Fruit fly (Drosophila melanogaster) whole organism, embryonic: ENCODE measurements around the gene CG14131.

Experiments
- ATbp ChIP-seq: fragments of 200-800 bp; sonication (Bioruptor generic); optimal IDR thresholded peaks from 2 replicates; lab custom pipeline; 2017; ENCODE audit warnings: missing biosample characterization, mild to moderate bottlenecking, missing genetic modification characterization, missing genetic modification reagents
- Abd-B ChIP-seq: fragments of 200-800 bp; sonication (Bioruptor generic); optimal IDR thresholded peaks from 2 replicates; lab custom pipeline; 2018; ENCODE audit warnings: missing biosample characterization, mild to moderate bottlenecking, missing genetic modification characterization, moderate library complexity
- Aef1 ChIP-seq: fragments of 200-800 bp; sonication (Bioruptor generic); IDR thresholded peaks from 3 replicates; pipeline ENCODE4 v1.3.6; 2022; ENCODE audit warnings: missing biosample characterization, missing genetic modification characterization
- Awh ChIP-seq: fragments of 200-800 bp; sonication (Bioruptor generic); IDR thresholded peaks from 2 replicates; pipeline ENCODE4, ENCODE4 v1.3.6; 2022; ENCODE audit warnings: missing biosample characterization, missing genetic modification characterization
- CG10321 ChIP-seq: fragments of 200-800 bp; sonication (Bioruptor generic); IDR thresholded peaks from 2 replicates; pipeline ENCODE4 v1.3.6; 2022; ENCODE audit warnings: missing biosample characterization, missing genetic modification characterization
- CG10565 ChIP-seq: fragments of 200-800 bp; sonication (Bioruptor generic); optimal IDR thresholded peaks from 3 replicates; lab custom pipeline; 2016; ENCODE audit warnings: missing biosample characterization, mild to moderate bottlenecking, missing genetic modification characterization
- CG10959 ChIP-seq: fragments of 200-800 bp; sonication (Bioruptor generic); IDR thresholded peaks from 2 replicates; pipeline ENCODE4 v1.3.6; 2022; ENCODE audit warnings: missing biosample characterization, missing genetic modification characterization
- CG12155 ChIP-seq: fragments of 200-800 bp; sonication (Bioruptor generic); optimal IDR thresholded peaks from 3 replicates; lab custom pipeline; 2016; ENCODE audit warnings: missing biosample characterization, missing genetic modification characterization
- CG12659 ChIP-seq: fragments of 200-800 bp; sonication (Bioruptor generic); optimal IDR thresholded peaks from 3 replicates; lab custom pipeline; 2017; ENCODE audit warnings: mild to moderate bottlenecking, missing biosample characterization, missing genetic modification reagents, missing genetic modification characterization
- CG13424 ChIP-seq: fragments of 200-800 bp; sonication (Bioruptor generic); optimal IDR thresholded peaks from 2 replicates; lab custom pipeline; 2019; ENCODE audit warnings: missing biosample characterization, mild to moderate bottlenecking, missing genetic modification characterization, moderate library complexity
- CG16779 ChIP-seq: fragments of 200-800 bp; sonication (Bioruptor generic); IDR thresholded peaks from 2 replicates; pipeline ENCODE4 v1.3.6; 2022; ENCODE audit warnings: missing biosample characterization, missing genetic modification characterization
- CG16813 ChIP-seq: fragments of 200-800 bp; sonication (Bioruptor generic); IDR thresholded peaks from 3 replicates; pipeline ENCODE4 v1.3.6; 2022; ENCODE audit warnings: missing biosample characterization, missing genetic modification characterization; ENCODE audit not compliant: partially characterized antibody
- CG16815 ChIP-seq: fragments of 200-800 bp; sonication (Bioruptor generic); optimal IDR thresholded peaks from 3 replicates; lab custom pipeline; 2017; ENCODE audit warnings: missing biosample characterization, mild to moderate bottlenecking, missing genetic modification characterization
- CG2875 ChIP-seq: fragments of 200-800 bp; sonication (Bioruptor generic); optimal IDR thresholded peaks from 2 replicates; lab custom pipeline; 2017; ENCODE audit warnings: missing biosample characterization, mild to moderate bottlenecking, missing genetic modification characterization, missing genetic modification reagents
- CG3163 ChIP-seq: fragments of 200-800 bp; sonication (Bioruptor generic); optimal IDR thresholded peaks from 3 replicates; lab custom pipeline; 2016; ENCODE audit warnings: missing biosample characterization, missing genetic modification characterization
- CG3847 ChIP-seq: fragments of 200-800 bp; sonication (Bioruptor generic); IDR thresholded peaks from 2 replicates; pipeline ENCODE4 v1.3.6; 2022; ENCODE audit warnings: missing biosample characterization, missing genetic modification characterization
- CG7928 ChIP-seq: fragments of 200-800 bp; sonication (Bioruptor generic); optimal IDR thresholded peaks from 2 replicates; lab custom pipeline; 2017; ENCODE audit warnings: missing biosample characterization, mild to moderate bottlenecking, missing genetic modification characterization
- Chrac-16 ChIP-seq: fragments of 200-800 bp; sonication (Bioruptor generic); optimal IDR thresholded peaks from 3 replicates; lab custom pipeline; 2016; ENCODE audit warnings: missing biosample characterization, missing genetic modification characterization
- Deaf1 ChIP-seq: fragments of 200-800 bp; optimal IDR thresholded peaks from 3 replicates; lab custom pipeline; 2019; ENCODE audit warnings: missing biosample characterization, mild to moderate bottlenecking, missing genetic modification characterization, moderate library complexity
- Dll ChIP-seq: fragments of 200-800 bp; sonication (Bioruptor generic); IDR thresholded peaks from 4 replicates; pipeline ENCODE4 v1.3.6; 2022; ENCODE audit warnings: missing biosample characterization, missing genetic modification characterization; ENCODE audit not compliant: partially characterized antibody
- Doc3 ChIP-seq: fragments of 200-800 bp; sonication (Bioruptor generic); IDR thresholded peaks from 3 replicates; pipeline ENCODE4 v1.3.6; 2022; ENCODE audit warnings: missing biosample characterization, missing genetic modification characterization; ENCODE audit not compliant: partially characterized antibody
- Dref ChIP-seq: fragments of 200-800 bp; sonication (Bioruptor generic); IDR thresholded peaks from 2 replicates; pipeline ENCODE4 v1.3.6; 2022; ENCODE audit warnings: missing biosample characterization, missing genetic modification characterization
- Jarid2 ChIP-seq: fragments of 200-800 bp; sonication (Bioruptor generic); optimal IDR thresholded peaks from 3 replicates; lab custom pipeline; 2017; ENCODE audit warnings: mild to moderate bottlenecking, missing biosample characterization, missing genetic modification reagents, missing genetic modification characterization
- MBD-R2 ChIP-seq: fragments of 200-800 bp; sonication (Bioruptor generic); IDR thresholded peaks from 2 replicates; pipeline ENCODE4 v1.3.6; 2022; ENCODE audit warnings: missing biosample characterization, missing genetic modification characterization
- MESR4 ChIP-seq: fragments of 200-800 bp; sonication (Bioruptor generic); optimal IDR thresholded peaks from 2 replicates; lab custom pipeline; 2018; ENCODE audit warnings: missing biosample characterization, mild to moderate bottlenecking, missing genetic modification characterization, moderate library complexity
- NFAT ChIP-seq: fragments of 200-800 bp; sonication (Bioruptor generic); IDR thresholded peaks from 2 replicates; pipeline ENCODE4 v1.3.6; 2022; ENCODE audit warnings: missing biosample characterization, missing genetic modification characterization
- Optix ChIP-seq: fragments of 200-800 bp; sonication (Bioruptor generic); IDR thresholded peaks from 3 replicates; pipeline ENCODE4 v1.3.6; 2022; ENCODE audit warnings: missing biosample characterization, missing genetic modification characterization
- Pdp1 ChIP-seq, 2 experiments: fragments of 200-800 bp; sonication (Bioruptor generic); optimal IDR thresholded peaks; 3 replicates each; lab custom pipeline; 2016; ENCODE audit warnings: missing biosample characterization in 2 of 2, missing genetic modification characterization in 2 of 2, mild to moderate bottlenecking in 1 of 2, moderate library complexity in 1 of 2
- Sry-δ ChIP-seq: fragments of 200-800 bp; sonication (Bioruptor generic); optimal IDR thresholded peaks from 2 replicates; lab custom pipeline; 2016; ENCODE audit warnings: missing biosample characterization, missing genetic modification characterization
- Tbp ChIP-seq: fragments of >200 bp; optimal IDR thresholded peaks from 2 replicates; lab custom pipeline; 2018; ENCODE audit warnings: missing biosample characterization, missing genetic modification characterization
- amos ChIP-seq: fragments of 200-800 bp; sonication (Bioruptor generic); IDR thresholded peaks from 2 replicates; pipeline ENCODE4 v1.3.6; 2022; ENCODE audit warnings: missing biosample characterization, missing genetic modification characterization; ENCODE audit not compliant: partially characterized antibody
- aop ChIP-seq: fragments of 200-800 bp; sonication (Bioruptor generic); IDR thresholded peaks from 2 replicates; pipeline ENCODE4 v1.3.6; 2022; ENCODE audit warnings: missing biosample characterization, missing genetic modification characterization
- bbx ChIP-seq: fragments of 200-800 bp; sonication (Bioruptor generic); IDR thresholded peaks from 2 replicates; pipeline ENCODE4 v1.3.6; 2022; ENCODE audit warnings: missing biosample characterization, missing genetic modification characterization; ENCODE audit not compliant: partially characterized antibody
- chn ChIP-seq: fragments of 200-800 bp; sonication (Bioruptor generic); optimal IDR thresholded peaks from 2 replicates; lab custom pipeline; 2016; ENCODE audit warnings: missing biosample characterization, missing genetic modification characterization
- ewg ChIP-seq: fragments of 200-800 bp; sonication (Bioruptor generic); optimal IDR thresholded peaks from 3 replicates; lab custom pipeline; 2017; ENCODE audit warnings: mild to moderate bottlenecking, missing biosample characterization, missing genetic modification reagents, missing genetic modification characterization
- insv ChIP-seq, 2 experiments: fragments of 200-800 bp; sonication (Bioruptor generic); optimal IDR thresholded peaks; 3 replicates each; lab custom pipeline; 2016 to 2018; ENCODE audit warnings: missing biosample characterization in 2 of 2, missing genetic modification characterization in 2 of 2
- jumu ChIP-seq: fragments of 200-800 bp; sonication (Bioruptor generic); optimal IDR thresholded peaks from 3 replicates; lab custom pipeline; 2016; ENCODE audit warnings: missing biosample characterization, missing genetic modification characterization
- lmd ChIP-seq: fragments of 200-800 bp; sonication (Bioruptor generic); IDR thresholded peaks from 2 replicates; pipeline ENCODE4 v1.3.6; 2022; ENCODE audit warnings: missing biosample characterization, missing genetic modification characterization
- lola ChIP-seq, 3 experiments: fragments of >200 bp in 2 of 3; fragments of 200-800 bp in 1 of 3; sonication (Bioruptor generic) in 1 of 3; optimal IDR thresholded peaks; 2 replicates each; lab custom pipeline; 2017 to 2019; ENCODE audit warnings: missing biosample characterization in 3 of 3, missing genetic modification characterization in 3 of 3, mild to moderate bottlenecking in 1 of 3, moderate library complexity in 1 of 3
- mam ChIP-seq: fragments of 200-800 bp; sonication (Bioruptor generic); optimal IDR thresholded peaks from 3 replicates; lab custom pipeline; 2016; ENCODE audit warnings: missing biosample characterization, missing genetic modification characterization
- otp ChIP-seq: fragments of 200-800 bp; sonication (Bioruptor generic); IDR thresholded peaks from 3 replicates; pipeline ENCODE4, ENCODE4 v1.3.6; 2022; ENCODE audit warnings: missing biosample characterization, missing genetic modification characterization
- phol ChIP-seq: fragments of 200-800 bp; sonication (Bioruptor generic); optimal IDR thresholded peaks from 3 replicates; lab custom pipeline; 2018; ENCODE audit warnings: missing biosample characterization, mild to moderate bottlenecking, missing genetic modification characterization, moderate library complexity
- schlank ChIP-seq: fragments of 200-800 bp; sonication (Bioruptor generic); optimal IDR thresholded peaks from 2 replicates; lab custom pipeline; 2018; ENCODE audit warnings: missing biosample characterization, mild to moderate bottlenecking, missing genetic modification characterization
- seq ChIP-seq: fragments of 200-800 bp; sonication (Bioruptor generic); IDR thresholded peaks from 2 replicates; pipeline ENCODE4 v1.3.6; 2022; ENCODE audit warnings: missing biosample characterization, missing genetic modification characterization
- slbo ChIP-seq: fragments of 200-800 bp; sonication (Bioruptor generic); IDR thresholded peaks from 2 replicates; pipeline ENCODE4 v1.3.6; 2022; ENCODE audit warnings: missing biosample characterization, missing genetic modification characterization
- ssp ChIP-seq: fragments of 200-800 bp; sonication (Bioruptor generic); IDR thresholded peaks from 2 replicates; pipeline ENCODE4 v1.3.6; 2022; ENCODE audit warnings: missing biosample characterization, missing genetic modification characterization
- wor ChIP-seq: fragments of 200-800 bp; sonication (Bioruptor generic); IDR thresholded peaks from 2 replicates; pipeline ENCODE4 v1.3.6; 2022; ENCODE audit warnings: missing biosample characterization, missing genetic modification characterization
- yki ChIP-seq: fragments of >200 bp; optimal IDR thresholded peaks from 3 replicates; lab custom pipeline; 2018
- zfh1 ChIP-seq: fragments of 200-800 bp; sonication (Bioruptor generic); IDR thresholded peaks from 3 replicates; pipeline ENCODE4 v1.3.6; 2022; ENCODE audit warnings: missing biosample characterization, missing genetic modification characterization

Gene CG14131

dm6 chr3L:11821723-11822445, 45.0 kb downstream of the CG14131 start, which contains the start of the genes CG11597 and CG5946:
CG11597 (minus strand) TSS chr3L:11822275.
CG5946 (minus strand) TSS chr3L:11822275.
- peak; percentile 27 for TF ChIP-seq phol (tag; lab: Kevin White, UChicago)
- TF ChIP-seq CG10959 (GFP tag; lab: Robert Waterston, UW), result no peak
- no peak for TF ChIP-seq Optix (GFP tag; lab: Robert Waterston, UW)
- TF ChIP-seq slbo, result peak; percentile 60
- TF ChIP-seq insv (GFP tag; optimal IDR thresholded peaks at IDR 0.05; lab: Kevin White, UChicago), result no peak
- no peak; the same call in 1 of the 2 replicates for TF ChIP-seq ssp
- TF ChIP-seq Sry-δ, result peak; percentile 41
- 0 out of 2 replicates have a peak, but pooled peaks have one; percentile 6 for TF ChIP-seq Awh (GFP tag; lab: Robert Waterston, UW)
- TF ChIP-seq bbx (GFP tag; lab: Robert Waterston, UW), result peak; percentile 50
- no peak for TF ChIP-seq Abd-B (GFP tag; lab: Kevin White, UChicago)
- 0 out of 3 replicates have a peak, but pooled peaks have one; percentile 49 for TF ChIP-seq zfh1 (GFP tag; lab: Robert Waterston, UW)
- peak; percentile 65; the same call in 3 of the 4 replicates for TF ChIP-seq Dll (GFP tag; lab: Robert Waterston, UW)
- no peak for TF ChIP-seq CG13424
- TF ChIP-seq MBD-R2 (GFP tag; lab: Robert Waterston, UW), result no peak
- TF ChIP-seq lola (GFP tag; optimal IDR thresholded peaks at IDR 0.05; lab: Kevin White, UChicago), result no peak
- TF ChIP-seq Doc3 (GFP tag; lab: Robert Waterston, UW), result peak; percentile 30; the same call in 1 of the 3 replicates
- no peak for TF ChIP-seq CG16815
- peak; percentile 0 for TF ChIP-seq ewg (GFP tag; lab: Kevin White, UChicago)
- no peak for TF ChIP-seq seq
- no peak for TF ChIP-seq aop (GFP tag; lab: Robert Waterston, UW)
- peak; percentile 47 for TF ChIP-seq Deaf1 (tag; lab: Kevin White, UChicago)
- no peak for TF ChIP-seq otp (GFP tag; lab: Robert Waterston, UW)
- no peak for TF ChIP-seq wor
- peak; percentile 68 for TF ChIP-seq CG3163
- TF ChIP-seq yki (lab: Kevin White, UChicago), result peak; percentile 19
- peak; percentile 24; the same call in 1 of the 3 replicates for TF ChIP-seq Aef1 (GFP tag; lab: Robert Waterston, UW)
- TF ChIP-seq Jarid2 (GFP tag; lab: Kevin White, UChicago), result peak; percentile 35
- peak in 1 of 2 experiments; percentile 97 for TF ChIP-seq Pdp1 (GFP tag; optimal IDR thresholded peaks at IDR 0.05; lab: Kevin White, UChicago)
- no peak for TF ChIP-seq CG16779 (GFP tag; lab: Robert Waterston, UW)
- TF ChIP-seq CG10321, result no peak
- TF ChIP-seq CG2875, result no peak
- peak; percentile 27 for TF ChIP-seq mam (GFP tag; lab: Kevin White, UChicago)
- TF ChIP-seq Tbp, result no peak
- TF ChIP-seq chn, result no peak
- TF ChIP-seq CG12155 (GFP tag; lab: Kevin White, UChicago), result no peak
- TF ChIP-seq CG7928 (GFP tag; lab: Kevin White, UChicago), result peak; percentile 87
- TF ChIP-seq CG3847, result peak; percentile 49
- peak; percentile 10 for TF ChIP-seq MESR4 (GFP tag; lab: Kevin White, UChicago)
- peak; percentile 19; the same call in 1 of the 3 replicates for TF ChIP-seq CG16813 (GFP tag; lab: Robert Waterston, UW)
- no peak for TF ChIP-seq schlank (tag; lab: Kevin White, UChicago)
- TF ChIP-seq NFAT, result peak; percentile 35; the same call in 1 of the 2 replicates
- TF ChIP-seq Chrac-16 (GFP tag; lab: Kevin White, UChicago), result no peak
- peak; percentile 51 for TF ChIP-seq Dref
- TF ChIP-seq amos (GFP tag; lab: Robert Waterston, UW), result peak; percentile 61
- TF ChIP-seq lmd (GFP tag; lab: Robert Waterston, UW), result no peak
- TF ChIP-seq jumu (GFP tag; lab: Kevin White, UChicago), result no peak
- TF ChIP-seq CG10565 (GFP tag; lab: Kevin White, UChicago), result no peak
- TF ChIP-seq ATbp, result no peak
- TF ChIP-seq CG12659 (GFP tag; lab: Kevin White, UChicago), result no peak
